Fruit fly (Drosophila melanogaster) whole organism, embryonic: ENCODE data around the gene CG1909.

Experiments used
- BEAF-32 ChIP-seq: fragments of 200-800 bp; sonication (Bioruptor generic); optimal IDR thresholded peaks from 3 replicates; lab custom pipeline; 2017; ENCODE audit warnings: missing biosample characterization, missing genetic modification characterization, mild to moderate bottlenecking, moderate library complexity, missing genetic modification reagents
- CG10543 ChIP-seq: fragments of 200-800 bp; sonication (Bioruptor generic); optimal IDR thresholded peaks from 3 replicates; lab custom pipeline; 2017; ENCODE audit warnings: missing biosample characterization, mild to moderate bottlenecking, missing genetic modification characterization, moderate library complexity
- CG10565 ChIP-seq: fragments of 200-800 bp; sonication (Bioruptor generic); optimal IDR thresholded peaks from 3 replicates; lab custom pipeline; 2016; ENCODE audit warnings: missing biosample characterization, mild to moderate bottlenecking, missing genetic modification characterization
- CG11398 ChIP-seq: fragments of 200-800 bp; sonication (Bioruptor generic); optimal IDR thresholded peaks from 2 replicates; lab custom pipeline; 2016; ENCODE audit warnings: missing biosample characterization, missing genetic modification characterization
- CG11695 ChIP-seq: fragments of 200-800 bp; sonication (Bioruptor generic); IDR thresholded peaks from 3 replicates; pipeline ENCODE4 v1.3.6; 2022; ENCODE audit warnings: missing biosample characterization, missing genetic modification characterization
- CG12299 ChIP-seq: fragments of 200-800 bp; sonication (Bioruptor generic); optimal IDR thresholded peaks from 2 replicates; lab custom pipeline; 2018; ENCODE audit warnings: missing biosample characterization, mild to moderate bottlenecking, missing genetic modification characterization
- CG1233 ChIP-seq: fragments of 200-800 bp; sonication (Bioruptor generic); optimal IDR thresholded peaks from 4 replicates; lab custom pipeline; 2018; ENCODE audit warnings: missing biosample characterization, mild to moderate bottlenecking, missing genetic modification characterization
- CG15479 ChIP-seq: fragments of 200-800 bp; sonication (Bioruptor generic); optimal IDR thresholded peaks from 3 replicates; lab custom pipeline; 2019; ENCODE audit warnings: missing biosample characterization, mild to moderate bottlenecking, missing genetic modification characterization, moderate library complexity
- CG1602 ChIP-seq: fragments of 200-800 bp; sonication (Bioruptor generic); optimal IDR thresholded peaks from 3 replicates; lab custom pipeline; 2016; ENCODE audit warnings: missing biosample characterization, missing genetic modification characterization
- CG17568 ChIP-seq: fragments of 200-800 bp; sonication (Bioruptor generic); optimal IDR thresholded peaks from 2 replicates; lab custom pipeline; 2018; ENCODE audit warnings: missing biosample characterization, mild to moderate bottlenecking, missing genetic modification characterization, moderate library complexity
- CG18476 ChIP-seq: fragments of 200-800 bp; sonication (Bioruptor generic); optimal IDR thresholded peaks from 2 replicates; lab custom pipeline; 2016; ENCODE audit warnings: missing biosample characterization, mild to moderate bottlenecking, missing genetic modification characterization
- CG2199 ChIP-seq: fragments of 200-800 bp; sonication (Bioruptor generic); IDR thresholded peaks from 3 replicates; pipeline ENCODE4 v1.3.6; 2022; ENCODE audit warnings: missing biosample characterization, missing genetic modification characterization
- CG2202 ChIP-seq: fragments of 200-800 bp; sonication (Bioruptor generic); optimal IDR thresholded peaks from 2 replicates; lab custom pipeline; 2018; ENCODE audit warnings: missing biosample characterization, mild to moderate bottlenecking, missing genetic modification characterization
- CG30403 ChIP-seq: fragments of 200-800 bp; sonication (Bioruptor generic); optimal IDR thresholded peaks from 3 replicates; lab custom pipeline; 2016; ENCODE audit warnings: missing biosample characterization, missing genetic modification characterization
- CG31441 ChIP-seq: fragments of 200-800 bp; sonication (Bioruptor generic); IDR thresholded peaks from 2 replicates; pipeline ENCODE4 v1.3.6; 2022; ENCODE audit warnings: missing biosample characterization, missing genetic modification characterization
- CG3407 ChIP-seq: fragments of 200-800 bp; sonication (Bioruptor generic); optimal IDR thresholded peaks from 2 replicates; lab custom pipeline; 2018; ENCODE audit warnings: missing biosample characterization, mild to moderate bottlenecking, missing genetic modification characterization
- CG34224 ChIP-seq: fragments of 200-800 bp; sonication (Bioruptor generic); IDR thresholded peaks from 3 replicates; pipeline ENCODE4 v1.3.6; 2022; ENCODE audit warnings: missing biosample characterization, missing genetic modification characterization; ENCODE audit not compliant: partially characterized antibody
- CG4730 ChIP-seq: fragments of 200-800 bp; sonication (Bioruptor generic); IDR thresholded peaks from 2 replicates; pipeline ENCODE4 v1.3.6; 2022; ENCODE audit warnings: missing biosample characterization, missing genetic modification characterization
- CG4854 ChIP-seq: fragments of 200-800 bp; sonication (Bioruptor generic); optimal IDR thresholded peaks from 2 replicates; lab custom pipeline; 2016; ENCODE audit warnings: missing biosample characterization, missing genetic modification characterization, inconsistent platforms
- CG7357 ChIP-seq: fragments of 200-800 bp; sonication (Bioruptor generic); IDR thresholded peaks from 3 replicates; pipeline ENCODE4 v1.3.6; 2022; ENCODE audit warnings: missing biosample characterization, missing genetic modification characterization
- CG9215 ChIP-seq: fragments of 200-800 bp; sonication (Bioruptor generic); IDR thresholded peaks from 2 replicates; pipeline ENCODE4 v1.3.6; 2022; ENCODE audit warnings: missing biosample characterization, missing genetic modification characterization
- CkIIα-i1 ChIP-seq: fragments of 200-800 bp; sonication (Bioruptor generic); IDR thresholded peaks from 2 replicates; pipeline ENCODE4 v1.3.6; 2022; ENCODE audit warnings: missing biosample characterization, missing genetic modification characterization
- Fer1 ChIP-seq: fragments of 200-800 bp; sonication (Bioruptor generic); optimal IDR thresholded peaks from 2 replicates; lab custom pipeline; 2017; ENCODE audit warnings: missing biosample characterization, mild to moderate bottlenecking, missing genetic modification characterization
- GATAe ChIP-seq: fragments of 200-800 bp; sonication (Bioruptor generic); conservative IDR thresholded peaks from 2 replicates; pipeline ENCODE4 v1.3.6; 2022; ENCODE audit warnings: missing biosample characterization, missing genetic modification characterization
- Hmx ChIP-seq: fragments of 200-800 bp; sonication (Bioruptor generic); optimal IDR thresholded peaks from 2 replicates; lab custom pipeline; 2016; ENCODE audit warnings: missing biosample characterization, missing genetic modification characterization
- Med ChIP-seq: fragments of 200-800 bp; sonication (Bioruptor generic); peaks from one replicate; lab custom pipeline; 2016; ENCODE audit warnings: missing biosample characterization, missing genetic modification characterization, mild to moderate bottlenecking, inconsistent platforms, moderate library complexity
- Neu2 ChIP-seq: fragments of 200-800 bp; sonication (Bioruptor generic); optimal IDR thresholded peaks from 3 replicates; lab custom pipeline; 2016; ENCODE audit warnings: missing biosample characterization, missing genetic modification characterization, borderline replicate concordance
- Nf-YC ChIP-seq: fragments of 200-800 bp; optimal IDR thresholded peaks from 3 replicates; lab custom pipeline; 2019; ENCODE audit warnings: missing biosample characterization, mild to moderate bottlenecking, missing genetic modification characterization, moderate library complexity
- Sry-δ ChIP-seq: fragments of 200-800 bp; sonication (Bioruptor generic); optimal IDR thresholded peaks from 2 replicates; lab custom pipeline; 2016; ENCODE audit warnings: missing biosample characterization, missing genetic modification characterization
- Tbp ChIP-seq: fragments of >200 bp; optimal IDR thresholded peaks from 2 replicates; lab custom pipeline; 2018; ENCODE audit warnings: missing biosample characterization, missing genetic modification characterization
- Vsx1 ChIP-seq: fragments of 200-800 bp; sonication (Bioruptor generic); optimal IDR thresholded peaks from 2 replicates; lab custom pipeline; 2017; ENCODE audit warnings: missing biosample characterization, mild to moderate bottlenecking, missing genetic modification characterization, missing genetic modification reagents
- bbx ChIP-seq: fragments of 200-800 bp; sonication (Bioruptor generic); IDR thresholded peaks from 2 replicates; pipeline ENCODE4 v1.3.6; 2022; ENCODE audit warnings: missing biosample characterization, missing genetic modification characterization; ENCODE audit not compliant: partially characterized antibody
- caup ChIP-seq: fragments of 200-800 bp; sonication (Bioruptor generic); optimal IDR thresholded peaks from 3 replicates; lab custom pipeline; 2017; ENCODE audit warnings: missing biosample characterization, mild to moderate bottlenecking, missing genetic modification characterization, moderate library complexity; ENCODE audit not compliant: severe bottlenecking
- exex ChIP-seq: fragments of 200-800 bp; sonication (Bioruptor generic); optimal IDR thresholded peaks from 4 replicates; lab custom pipeline; 2018; ENCODE audit warnings: missing biosample characterization, mild to moderate bottlenecking, missing genetic modification characterization, moderate library complexity
- grn ChIP-seq: fragments of 200-800 bp; sonication (Bioruptor generic); optimal IDR thresholded peaks from 3 replicates; lab custom pipeline; 2017; ENCODE audit warnings: missing biosample characterization, missing genetic modification characterization
- her ChIP-seq: fragments of 200-800 bp; sonication (Bioruptor generic); optimal IDR thresholded peaks from 2 replicates; lab custom pipeline; 2016; ENCODE audit warnings: missing biosample characterization, missing genetic modification characterization
- ind ChIP-seq: fragments of 200-800 bp; sonication (Bioruptor generic); optimal IDR thresholded peaks from 3 replicates; lab custom pipeline; 2016; ENCODE audit warnings: missing biosample characterization, missing genetic modification characterization
- lola ChIP-seq, 3 experiments: fragments of >200 bp in 2 of 3; fragments of 200-800 bp in 1 of 3; sonication (Bioruptor generic) in 1 of 3; optimal IDR thresholded peaks; 2 replicates each; lab custom pipeline; 2017 to 2019; ENCODE audit warnings: missing biosample characterization in 3 of 3, missing genetic modification characterization in 3 of 3, mild to moderate bottlenecking in 1 of 3, moderate library complexity in 1 of 3
- nau ChIP-seq: fragments of 200-800 bp; sonication (Bioruptor generic); optimal IDR thresholded peaks from 3 replicates; lab custom pipeline; 2017; ENCODE audit warnings: missing biosample characterization, mild to moderate bottlenecking, missing genetic modification characterization, missing genetic modification reagents
- pfk ChIP-seq: fragments of 200-800 bp; sonication (Bioruptor generic); optimal IDR thresholded peaks from 2 replicates; lab custom pipeline; 2018; ENCODE audit warnings: missing biosample characterization, mild to moderate bottlenecking, missing genetic modification characterization, moderate library complexity
- pho ChIP-seq: fragments of 200-800 bp; sonication (Bioruptor generic); optimal IDR thresholded peaks from 2 replicates; lab custom pipeline; 2016; ENCODE audit warnings: missing biosample characterization, missing genetic modification characterization
- psq ChIP-seq: fragments of 200-800 bp; sonication (Bioruptor generic); optimal IDR thresholded peaks from 2 replicates; lab custom pipeline; 2017; ENCODE audit warnings: missing biosample characterization, missing genetic modification characterization
- row ChIP-seq: fragments of 200-800 bp; sonication (Bioruptor generic); IDR thresholded peaks from 3 replicates; pipeline ENCODE4 v1.3.6; 2022; ENCODE audit warnings: missing biosample characterization, missing genetic modification characterization
- sens ChIP-seq: fragments of 200-800 bp; sonication (Bioruptor generic); peaks from one replicate; lab custom pipeline; 2016; ENCODE audit warnings: missing biosample characterization, missing genetic modification characterization
- shn ChIP-seq: fragments of 200-800 bp; sonication (Bioruptor generic); optimal IDR thresholded peaks from 3 replicates; lab custom pipeline; 2016; ENCODE audit warnings: missing biosample characterization, missing genetic modification characterization
- stc ChIP-seq: fragments of 200-800 bp; sonication (Bioruptor generic); IDR thresholded peaks from 2 replicates; pipeline ENCODE4 v1.3.6; 2022; ENCODE audit warnings: missing biosample characterization, missing genetic modification characterization
- twi ChIP-seq: fragments of 200-800 bp; optimal IDR thresholded peaks from 2 replicates; lab custom pipeline; 2019; ENCODE audit warnings: missing biosample characterization, mild to moderate bottlenecking, missing genetic modification characterization, moderate library complexity
- usp ChIP-seq: fragments of >200 bp; optimal IDR thresholded peaks from 2 replicates; lab custom pipeline; 2017; ENCODE audit warnings: missing biosample characterization, missing genetic modification characterization
- zf30C ChIP-seq: fragments of 200-800 bp; sonication (Bioruptor generic); optimal IDR thresholded peaks from 3 replicates; lab custom pipeline; 2018; ENCODE audit warnings: missing biosample characterization, mild to moderate bottlenecking, missing genetic modification characterization

The CG1909 gene

dm6 chr4:557095-557878, 25.6 kb upstream of the CG1909 start, which contains the start of gene Tdg (continued):
- no peak for TF ChIP-seq CG4730 (GFP tag; lab: Robert Waterston, UW)
- peak; percentile 62; the same call in 1 of the 3 replicates for TF ChIP-seq CG2199 (GFP tag; lab: Robert Waterston, UW)
- TF ChIP-seq Neu2 (GFP tag; lab: Kevin White, UChicago), result no peak
- peak; percentile 51; the same call in 2 of the 3 replicates for TF ChIP-seq row (GFP tag; lab: Robert Waterston, UW)
- no peak for TF ChIP-seq CG30403
- no peak for TF ChIP-seq her (GFP tag; lab: Kevin White, UChicago)
- TF ChIP-seq CG11695 (GFP tag; lab: Robert Waterston, UW), result no peak
- TF ChIP-seq sens (GFP tag; lab: Kevin White, UChicago), result peak; percentile 82
- TF ChIP-seq Vsx1 (GFP tag; lab: Kevin White, UChicago), result no peak
- peak; percentile 57 for TF ChIP-seq Med (GFP tag; lab: Kevin White, UChicago)
- TF ChIP-seq CG34224, result peak; percentile 48; the same call in 1 of the 3 replicates
- TF ChIP-seq ind (GFP tag; lab: Kevin White, UChicago), result no peak
- TF ChIP-seq BEAF-32 (GFP tag; lab: Kevin White, UChicago), result no peak
- TF ChIP-seq stc (GFP tag; lab: Robert Waterston, UW), result no peak
- TF ChIP-seq GATAe (GFP tag; lab: Robert Waterston, UW), result no peak
- TF ChIP-seq CG3407 (GFP tag; lab: Kevin White, UChicago), result no peak
- TF ChIP-seq CG18476, result no peak
- TF ChIP-seq caup (GFP tag; lab: Kevin White, UChicago), result no peak
- TF ChIP-seq bbx (GFP tag; lab: Robert Waterston, UW), result 0 out of 2 replicates have a peak, but pooled peaks have one; percentile 7
- TF ChIP-seq CG10565 (GFP tag; lab: Kevin White, UChicago), result no peak
- no peak for TF ChIP-seq CG9215 (GFP tag; lab: Robert Waterston, UW)
- TF ChIP-seq Fer1 (GFP tag; lab: Kevin White, UChicago), result no peak
- no peak for TF ChIP-seq Hmx (GFP tag; lab: Kevin White, UChicago)
- TF ChIP-seq shn (GFP tag; lab: Kevin White, UChicago), result no peak
- TF ChIP-seq lola (GFP tag; optimal IDR thresholded peaks at IDR 0.05; lab: Kevin White, UChicago), result peak in 1 of 3 experiments; percentile 2
- peak; percentile 47 for TF ChIP-seq pfk
- no peak for TF ChIP-seq exex
- no peak for TF ChIP-seq Sry-δ (GFP tag; lab: Kevin White, UChicago)
- no peak for TF ChIP-seq CG1233 (GFP tag; lab: Kevin White, UChicago)
- peak; percentile 1 for TF ChIP-seq Nf-YC (tag; lab: Kevin White, UChicago)
- TF ChIP-seq pho (GFP tag; lab: Kevin White, UChicago), result peak; percentile 8
- TF ChIP-seq CG12299 (tag; lab: Kevin White, UChicago), result no peak
- no peak for TF ChIP-seq CG7357 (GFP tag; lab: Robert Waterston, UW)
- TF ChIP-seq CG15479 (GFP tag; lab: Kevin White, UChicago), result peak; percentile 34
- no peak for TF ChIP-seq usp
- TF ChIP-seq twi (tag; lab: Kevin White, UChicago), result peak; percentile 60
- TF ChIP-seq grn (GFP tag; lab: Kevin White, UChicago), result no peak
- no peak for TF ChIP-seq CG1602 (GFP tag; lab: Kevin White, UChicago)
- no peak for TF ChIP-seq psq (GFP tag; lab: Kevin White, UChicago)
- TF ChIP-seq zf30C (GFP tag; lab: Kevin White, UChicago), result no peak
- TF ChIP-seq CG2202 (tag; lab: Kevin White, UChicago), result no peak
- TF ChIP-seq CG31441 (GFP tag; lab: Robert Waterston, UW), result no peak
- TF ChIP-seq CG17568 (GFP tag; lab: Kevin White, UChicago), result no peak
- TF ChIP-seq CG10543 (GFP tag; lab: Kevin White, UChicago), result no peak
- TF ChIP-seq CkIIα-i1 (GFP tag; lab: Robert Waterston, UW), result no peak
- TF ChIP-seq nau (GFP tag; lab: Kevin White, UChicago), result no peak
- peak; percentile 14 for TF ChIP-seq CG11398 (GFP tag; lab: Kevin White, UChicago)
- no peak for TF ChIP-seq Tbp
- no peak for TF ChIP-seq CG4854 (GFP tag; lab: Kevin White, UChicago)
